Worm (Caenorhabditis elegans) whole organism, young adult: ENCODE results near the gene Y48A6B.9.

Experiments
- ceh-100 ChIP-seq: fragments of 200-800 bp; sonication (Bioruptor generic); IDR thresholded peaks from 2 replicates; pipeline ENCODE4 v1.3.6; 2022; ENCODE audit warnings: missing genetic modification reagents, missing genetic modification characterization, missing compliant biosample characterization
- nhr-80 ChIP-seq: sonication (generic microtip); optimal IDR thresholded peaks from 2 replicates; lab custom pipeline; 2016; ENCODE audit warnings: missing genetic modification characterization, missing compliant biosample characterization

Gene Y48A6B.9

ce11 chrIII:11083993-11084392, 51.0 kb downstream of the Y48A6B.9 start:
- TF ChIP-seq nhr-80 (tag; lab: Kevin White, UChicago) (peak; percentile 73), ceh-100 (GFP tag; lab: Robert Waterston, UW) (no peak)
